Worm (Caenorhabditis elegans) whole organism, L4 larva: ENCODE measurements around the gene taf-3.
A peak's percentile ranks its signal among the peaks of the same experiment; 100 is the strongest.

Experiments
- D1046.2 ChIP-seq: fragments of 200-800 bp; sonication (Bioruptor generic); IDR thresholded peaks from 2 replicates; pipeline ENCODE4 v1.3.6; 2022; ENCODE audit warnings: missing genetic modification characterization, missing compliant biosample characterization
- F10B5.3 ChIP-seq: sonication (generic microtip); optimal IDR thresholded peaks from 2 replicates; lab custom pipeline; 2016; ENCODE audit warnings: mild to moderate bottlenecking, missing genetic modification characterization, missing compliant biosample characterization
- T20F7.1 ChIP-seq: fragments of 200-800 bp; sonication (Bioruptor generic); optimal IDR thresholded peaks from 2 replicates; lab custom pipeline; 2018; ENCODE audit warnings: mild to moderate bottlenecking, missing genetic modification characterization, missing compliant biosample characterization
- Y105C5A.15 ChIP-seq: fragments of 200-800 bp; sonication (Bioruptor generic); IDR thresholded peaks from 2 replicates; pipeline ENCODE4 v1.3.6; 2022; ENCODE audit warnings: missing genetic modification characterization, missing compliant biosample characterization
- aly-2 ChIP-seq: sonication (generic microtip); optimal IDR thresholded peaks from 2 replicates; lab custom pipeline; 2018; ENCODE audit warnings: missing biosample characterization, missing genetic modification characterization
- ama-1 ChIP-seq: fragments of 150-350 bp; optimal IDR thresholded peaks from 2 replicates; lab custom pipeline; 2014; ENCODE audit warnings: inconsistent platforms, mixed read lengths
- ctbp-1 ChIP-seq: fragments of 200-800 bp; sonication (Bioruptor generic); IDR thresholded peaks from 2 replicates; pipeline ENCODE4 v1.3.6; 2022; ENCODE audit warnings: missing genetic modification reagents, missing genetic modification characterization, missing compliant biosample characterization
- mdl-1 ChIP-seq, 2 experiments: fragments of 150-350 bp in 1 of 2; sonication (generic microtip) in 1 of 2; optimal IDR thresholded peaks; 2 replicates each; lab custom pipeline; 2014 to 2017; ENCODE audit warnings: missing biosample characterization in 2 of 2, missing genetic modification characterization in 2 of 2
- mxl-2 ChIP-seq: fragments of 200-800 bp; sonication (Bioruptor generic); conservative IDR thresholded peaks from 2 replicates; pipeline ENCODE4 v1.3.6; 2022; ENCODE audit warnings: missing genetic modification reagents, missing genetic modification characterization, missing compliant biosample characterization
- nhr-28 ChIP-seq: fragments of 150-350 bp; optimal IDR thresholded peaks from 2 replicates; lab custom pipeline; 2014; ENCODE audit warnings: missing biosample characterization, missing genetic modification characterization
- nhr-6 ChIP-seq: fragments of 150-350 bp; optimal IDR thresholded peaks from 2 replicates; lab custom pipeline; 2014; ENCODE audit warnings: missing biosample characterization, missing genetic modification characterization
- pqm-1 ChIP-seq: sonication (generic microtip); optimal IDR thresholded peaks from 2 replicates; lab custom pipeline; 2017; ENCODE audit warnings: missing biosample characterization, missing genetic modification characterization
- rbr-2 ChIP-seq: sonication (generic microtip); optimal IDR thresholded peaks from 2 replicates; lab custom pipeline; 2016; ENCODE audit warnings: missing genotype, missing genetic modification characterization, missing compliant biosample characterization
- zfp-2 ChIP-seq: sonication (generic microtip); optimal IDR thresholded peaks from 2 replicates; lab custom pipeline; 2016; ENCODE audit warnings: mild to moderate bottlenecking, missing genetic modification characterization, missing compliant biosample characterization

DNA sequence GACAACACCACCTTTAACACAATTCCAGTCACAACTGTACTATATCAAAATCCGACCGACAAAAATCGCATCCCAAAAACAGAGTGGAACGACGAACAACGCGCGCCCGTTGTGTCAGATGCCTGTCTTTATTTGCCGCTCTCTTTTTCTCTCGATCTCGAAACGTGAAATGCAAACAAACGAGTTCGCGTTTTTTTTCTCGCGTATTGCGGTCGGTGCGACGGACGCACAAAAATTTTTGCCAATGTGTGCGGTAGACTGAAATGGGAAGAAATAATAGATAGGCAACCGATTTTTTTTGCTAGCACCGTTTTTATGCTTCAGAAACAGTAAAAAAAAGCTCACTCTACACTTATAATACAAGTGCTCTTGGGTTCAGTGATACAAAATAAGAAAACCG is 35.1 kb upstream of the taf-3 start:
- TF ChIP-seq nhr-6 (tag; lab: Kevin White, UChicago): no peak
- no peak for TF ChIP-seq F10B5.3 (tag; lab: Kevin White, UChicago)
- TF ChIP-seq D1046.2 (GFP tag; lab: Robert Waterston, UW): no peak
- no peak for TF ChIP-seq ctbp-1 (GFP tag; lab: Robert Waterston, UW)
- no peak for TF ChIP-seq zfp-2 (tag; lab: Kevin White, UChicago)
- peak; percentile 8 for TF ChIP-seq nhr-28 (tag; lab: Kevin White, UChicago)
- no peak for TF ChIP-seq Y105C5A.15 (GFP tag; lab: Robert Waterston, UW)
- TF ChIP-seq rbr-2 (tag; lab: Kevin White, UChicago): no peak
- no peak for TF ChIP-seq ama-1 (lab: Kevin White, UChicago)
- TF ChIP-seq mxl-2 (GFP tag; lab: Robert Waterston, UW): no peak
- TF ChIP-seq T20F7.1 (GFP tag; lab: Kevin White, UChicago): no peak
- TF ChIP-seq aly-2 (tag; lab: Kevin White, UChicago): no peak
- TF ChIP-seq mdl-1 (tag; optimal IDR thresholded peaks at IDR 0.05; lab: Kevin White, UChicago): no peak
- TF ChIP-seq pqm-1 (tag; lab: Kevin White, UChicago): no peak
